Fruit fly (Drosophila melanogaster) whole organism, embryonic: ENCODE results near the gene IKKbeta.
A peak's percentile ranks its signal among the peaks of the same experiment; 100 is the strongest.

ENCODE experiments used
- CG10462 ChIP-seq: fragments of 200-800 bp; sonication (Bioruptor generic); optimal IDR thresholded peaks from 2 replicates; lab custom pipeline; 2016; ENCODE audit warnings: missing biosample characterization, missing genetic modification characterization
- CG11560 ChIP-seq: fragments of 200-800 bp; sonication (Bioruptor generic); IDR thresholded peaks from 3 replicates; pipeline ENCODE4 v1.3.6; 2022; ENCODE audit warnings: missing biosample characterization, missing genetic modification characterization
- CG12071 ChIP-seq: fragments of 200-800 bp; sonication (Bioruptor generic); optimal IDR thresholded peaks from 3 replicates; lab custom pipeline; 2018; ENCODE audit warnings: missing biosample characterization, mild to moderate bottlenecking, missing genetic modification characterization
- CG14667 ChIP-seq: fragments of 200-800 bp; sonication (Bioruptor generic); IDR thresholded peaks from 2 replicates; pipeline ENCODE4 v1.3.6; 2022; ENCODE audit warnings: missing biosample characterization, missing genetic modification characterization
- CG15479 ChIP-seq: fragments of 200-800 bp; sonication (Bioruptor generic); optimal IDR thresholded peaks from 3 replicates; lab custom pipeline; 2019; ENCODE audit warnings: missing biosample characterization, mild to moderate bottlenecking, missing genetic modification characterization, moderate library complexity
- CG17359 ChIP-seq: fragments of 200-800 bp; sonication (Bioruptor generic); optimal IDR thresholded peaks from 3 replicates; lab custom pipeline; 2018; ENCODE audit warnings: missing biosample characterization, mild to moderate bottlenecking, missing genetic modification characterization, moderate library complexity
- CG1832 ChIP-seq: fragments of 200-800 bp; sonication (Bioruptor generic); optimal IDR thresholded peaks from 2 replicates; lab custom pipeline; 2017; ENCODE audit warnings: missing biosample characterization, mild to moderate bottlenecking, missing genetic modification characterization, inconsistent platforms
- CG2129 ChIP-seq: fragments of 200-800 bp; sonication (Bioruptor generic); IDR thresholded peaks from 2 replicates; pipeline ENCODE4 v1.3.6; 2022; ENCODE audit warnings: missing biosample characterization, missing genetic modification characterization; ENCODE audit not compliant: partially characterized antibody
- CG2199 ChIP-seq: fragments of 200-800 bp; sonication (Bioruptor generic); IDR thresholded peaks from 3 replicates; pipeline ENCODE4 v1.3.6; 2022; ENCODE audit warnings: missing biosample characterization, missing genetic modification characterization
- CG34376 ChIP-seq: fragments of 200-800 bp; sonication (Bioruptor generic); optimal IDR thresholded peaks from 2 replicates; lab custom pipeline; 2018; ENCODE audit warnings: missing biosample characterization, mild to moderate bottlenecking, missing genetic modification characterization
- CG4424 ChIP-seq: fragments of 200-800 bp; sonication (Bioruptor generic); optimal IDR thresholded peaks from 3 replicates; lab custom pipeline; 2016; ENCODE audit warnings: missing biosample characterization, missing genetic modification characterization
- CG7357 ChIP-seq: fragments of 200-800 bp; sonication (Bioruptor generic); IDR thresholded peaks from 3 replicates; pipeline ENCODE4 v1.3.6; 2022; ENCODE audit warnings: missing biosample characterization, missing genetic modification characterization
- CG7372 ChIP-seq: fragments of 200-800 bp; sonication (Bioruptor generic); IDR thresholded peaks from 2 replicates; pipeline ENCODE4 v1.3.6; 2022; ENCODE audit warnings: missing biosample characterization, missing genetic modification characterization
- CG7928 ChIP-seq: fragments of 200-800 bp; sonication (Bioruptor generic); optimal IDR thresholded peaks from 2 replicates; lab custom pipeline; 2017; ENCODE audit warnings: missing biosample characterization, mild to moderate bottlenecking, missing genetic modification characterization
- CHES-1-like ChIP-seq: fragments of 200-800 bp; sonication (Bioruptor generic); optimal IDR thresholded peaks from 2 replicates; lab custom pipeline; 2016; ENCODE audit warnings: missing biosample characterization, missing genetic modification characterization
- D ChIP-seq, 2 experiments: fragments of 200-800 bp in 1 of 2; fragments of >200 bp in 1 of 2; sonication (Bioruptor generic) in 1 of 2; optimal IDR thresholded peaks; 2 replicates in 1 of 2; 3 replicates in 1 of 2; lab custom pipeline; 2017; ENCODE audit warnings: mild to moderate bottlenecking in 1 of 2, missing biosample characterization in 1 of 2, missing genetic modification characterization in 1 of 2, missing genetic modification reagents in 1 of 2
- Deaf1 ChIP-seq: fragments of 200-800 bp; optimal IDR thresholded peaks from 3 replicates; lab custom pipeline; 2019; ENCODE audit warnings: missing biosample characterization, mild to moderate bottlenecking, missing genetic modification characterization, moderate library complexity
- Dfd ChIP-seq, 2 experiments: fragments of >200 bp; optimal IDR thresholded peaks; 2 replicates each; lab custom pipeline; 2017; ENCODE audit warnings: missing biosample characterization in 2 of 2, missing genetic modification characterization in 2 of 2
- ERR ChIP-seq: fragments of 200-800 bp; sonication (Bioruptor generic); optimal IDR thresholded peaks from 2 replicates; lab custom pipeline; 2016; ENCODE audit warnings: missing biosample characterization, missing genetic modification characterization
- Ets65A ChIP-seq: fragments of 200-800 bp; sonication (Bioruptor generic); peaks from one replicate; lab custom pipeline; 2016; ENCODE audit warnings: missing biosample characterization, missing genetic modification characterization
- GATAe ChIP-seq: fragments of 200-800 bp; sonication (Bioruptor generic); conservative IDR thresholded peaks from 2 replicates; pipeline ENCODE4 v1.3.6; 2022; ENCODE audit warnings: missing biosample characterization, missing genetic modification characterization
- Hey ChIP-seq: fragments of 200-800 bp; sonication (Bioruptor generic); optimal IDR thresholded peaks from 3 replicates; lab custom pipeline; 2018; ENCODE audit warnings: missing biosample characterization, mild to moderate bottlenecking, missing genetic modification characterization
- Hmr ChIP-seq: fragments of 200-800 bp; sonication (Bioruptor generic); optimal IDR thresholded peaks from 3 replicates; lab custom pipeline; 2017; ENCODE audit warnings: mild to moderate bottlenecking, missing biosample characterization, missing genetic modification reagents, missing genetic modification characterization
- Hmx ChIP-seq: fragments of 200-800 bp; sonication (Bioruptor generic); optimal IDR thresholded peaks from 2 replicates; lab custom pipeline; 2016; ENCODE audit warnings: missing biosample characterization, missing genetic modification characterization
- Hr78 ChIP-seq, 2 experiments: fragments of 200-800 bp in 1 of 2; fragments of >200 bp in 1 of 2; sonication (Bioruptor generic) in 1 of 2; optimal IDR thresholded peaks; 2 replicates each; lab custom pipeline; 2017 to 2019; ENCODE audit warnings: missing biosample characterization in 2 of 2, missing genetic modification characterization in 2 of 2, mild to moderate bottlenecking in 1 of 2, moderate library complexity in 1 of 2
- Med ChIP-seq: fragments of 200-800 bp; sonication (Bioruptor generic); peaks from one replicate; lab custom pipeline; 2016; ENCODE audit warnings: missing biosample characterization, missing genetic modification characterization, mild to moderate bottlenecking, inconsistent platforms, moderate library complexity
- Nf-YB ChIP-seq: fragments of 200-800 bp; sonication (Bioruptor generic); optimal IDR thresholded peaks from 3 replicates; lab custom pipeline; 2019; ENCODE audit warnings: missing biosample characterization, mild to moderate bottlenecking, missing genetic modification characterization, moderate library complexity
- Nf-YC ChIP-seq: fragments of 200-800 bp; optimal IDR thresholded peaks from 3 replicates; lab custom pipeline; 2019; ENCODE audit warnings: missing biosample characterization, mild to moderate bottlenecking, missing genetic modification characterization, moderate library complexity
- Sox102F ChIP-seq: fragments of 200-800 bp; sonication (Bioruptor generic); optimal IDR thresholded peaks from 2 replicates; lab custom pipeline; 2018; ENCODE audit warnings: missing biosample characterization, mild to moderate bottlenecking, missing genetic modification characterization, moderate library complexity
- crol ChIP-seq: fragments of 200-800 bp; sonication (Bioruptor generic); IDR thresholded peaks from 2 replicates; pipeline ENCODE4 v1.3.6; 2022; ENCODE audit warnings: missing biosample characterization, missing genetic modification characterization
- cwo ChIP-seq: fragments of 200-800 bp; sonication (Bioruptor generic); optimal IDR thresholded peaks from 3 replicates; lab custom pipeline; 2017; ENCODE audit warnings: missing biosample characterization, missing genetic modification characterization, mild to moderate bottlenecking, moderate library complexity, missing genetic modification reagents
- da ChIP-seq: fragments of 200-800 bp; sonication (Bioruptor generic); optimal IDR thresholded peaks from 2 replicates; lab custom pipeline; 2016; ENCODE audit warnings: missing biosample characterization, missing genetic modification characterization
- dysf ChIP-seq: fragments of 200-800 bp; sonication (Bioruptor generic); IDR thresholded peaks from 3 replicates; pipeline ENCODE4 v1.3.6; 2022; ENCODE audit warnings: missing biosample characterization, missing genetic modification characterization
- fd96Cb ChIP-seq: fragments of 200-800 bp; sonication (Bioruptor generic); optimal IDR thresholded peaks from 2 replicates; lab custom pipeline; 2018; ENCODE audit warnings: missing biosample characterization, mild to moderate bottlenecking, missing genetic modification characterization, moderate library complexity
- gcm ChIP-seq: fragments of 200-800 bp; sonication (Bioruptor generic); optimal IDR thresholded peaks from 2 replicates; lab custom pipeline; 2019; ENCODE audit warnings: missing biosample characterization, mild to moderate bottlenecking, missing genetic modification characterization, moderate library complexity
- gcm2 ChIP-seq: fragments of 200-800 bp; sonication (Bioruptor generic); optimal IDR thresholded peaks from 2 replicates; lab custom pipeline; 2016; ENCODE audit warnings: missing biosample characterization, missing genetic modification characterization
- grn ChIP-seq: fragments of 200-800 bp; sonication (Bioruptor generic); optimal IDR thresholded peaks from 3 replicates; lab custom pipeline; 2017; ENCODE audit warnings: missing biosample characterization, missing genetic modification characterization
- mirr ChIP-seq: fragments of 200-800 bp; sonication (Bioruptor generic); optimal IDR thresholded peaks from 3 replicates; lab custom pipeline; 2018; ENCODE audit warnings: missing biosample characterization, mild to moderate bottlenecking, missing genetic modification characterization
- mld ChIP-seq: fragments of 200-800 bp; sonication (Bioruptor generic); IDR thresholded peaks from 3 replicates; pipeline ENCODE4 v1.3.6; 2022; ENCODE audit warnings: missing biosample characterization, missing genetic modification characterization; ENCODE audit not compliant: partially characterized antibody
- row ChIP-seq: fragments of 200-800 bp; sonication (Bioruptor generic); IDR thresholded peaks from 3 replicates; pipeline ENCODE4 v1.3.6; 2022; ENCODE audit warnings: missing biosample characterization, missing genetic modification characterization
- schlank ChIP-seq: fragments of 200-800 bp; sonication (Bioruptor generic); optimal IDR thresholded peaks from 2 replicates; lab custom pipeline; 2018; ENCODE audit warnings: missing biosample characterization, mild to moderate bottlenecking, missing genetic modification characterization
- scrt ChIP-seq: fragments of 200-800 bp; sonication (Bioruptor generic); optimal IDR thresholded peaks from 2 replicates; lab custom pipeline; 2018; ENCODE audit warnings: missing biosample characterization, mild to moderate bottlenecking, missing genetic modification characterization, moderate library complexity
- seq ChIP-seq: fragments of 200-800 bp; sonication (Bioruptor generic); IDR thresholded peaks from 2 replicates; pipeline ENCODE4 v1.3.6; 2022; ENCODE audit warnings: missing biosample characterization, missing genetic modification characterization
- sisA ChIP-seq: fragments of 200-800 bp; sonication (Bioruptor generic); IDR thresholded peaks from 2 replicates; pipeline ENCODE4 v1.3.6; 2022; ENCODE audit warnings: missing biosample characterization, missing genetic modification characterization
- sug ChIP-seq: fragments of 200-800 bp; optimal IDR thresholded peaks from 2 replicates; lab custom pipeline; 2019; ENCODE audit warnings: missing biosample characterization, mild to moderate bottlenecking, missing genetic modification characterization, moderate library complexity
- zf30C ChIP-seq: fragments of 200-800 bp; sonication (Bioruptor generic); optimal IDR thresholded peaks from 3 replicates; lab custom pipeline; 2018; ENCODE audit warnings: missing biosample characterization, mild to moderate bottlenecking, missing genetic modification characterization

Gene IKKbeta

dm6 chr3R:16023627-16024026 lies 25.6 kb downstream of the IKKbeta start:
- TF ChIP-seq row (GFP tag; lab: Robert Waterston, UW) (0 out of 3 replicates have a peak, but pooled peaks have one; percentile 7), fd96Cb (tag; lab: Kevin White, UChicago) (no peak), da (no peak)
- TF ChIP-seq, all 482 proteins: peak for 1

dm6 chr3R:16022005-16022404 lies 27.2 kb downstream of the IKKbeta start:
- TF ChIP-seq Nf-YB (peak; percentile 61), dysf (GFP tag; lab: Robert Waterston, UW) (no peak), CG1832 (GFP tag; lab: Kevin White, UChicago) (peak; percentile 29), mld (GFP tag; lab: Robert Waterston, UW) (no peak), Nf-YC (tag; lab: Kevin White, UChicago) (peak; percentile 5), CG15479 (peak; percentile 55), Deaf1 (tag; lab: Kevin White, UChicago) (peak; percentile 40), crol (GFP tag; lab: Robert Waterston, UW) (peak; percentile 39; the same call in 1 of the 2 replicates)
- TF ChIP-seq, all 482 proteins: peak for 6

DNA sequence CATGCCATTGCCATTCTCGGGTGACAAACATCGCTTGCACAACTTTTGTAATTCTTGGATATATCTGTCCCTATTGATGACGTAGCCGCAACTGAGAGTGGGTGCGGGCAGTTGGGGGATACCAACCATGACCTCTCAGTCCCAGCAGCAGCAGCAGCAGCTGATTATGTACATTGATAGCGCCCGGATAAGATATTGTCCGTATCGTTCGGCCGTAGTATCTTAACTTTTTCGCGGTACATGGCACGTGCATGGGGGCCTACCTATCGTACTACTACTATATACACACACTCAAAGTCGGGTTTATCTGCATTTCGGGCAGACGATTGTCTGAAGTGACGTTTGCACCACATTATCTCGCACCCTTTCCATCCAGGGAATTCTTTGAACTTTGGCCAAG lies 34.6 kb downstream of the IKKbeta start:
- TF ChIP-seq mirr (GFP tag; lab: Kevin White, UChicago) = peak; percentile 60
- TF ChIP-seq CG12071 (GFP tag; lab: Kevin White, UChicago) = no peak
- TF ChIP-seq CG10462 (GFP tag; lab: Kevin White, UChicago) = no peak
- TF ChIP-seq Med (GFP tag; lab: Kevin White, UChicago) = peak; percentile 2
- peak; percentile 52 for TF ChIP-seq CG34376 (GFP tag; lab: Kevin White, UChicago)
- TF ChIP-seq gcm (GFP tag; lab: Kevin White, UChicago) = peak; percentile 6
- peak; percentile 90 for TF ChIP-seq cwo (GFP tag; lab: Kevin White, UChicago)
- TF ChIP-seq Hr78 (GFP tag; optimal IDR thresholded peaks at IDR 0.05; lab: Kevin White, UChicago) = peak in 1 of 2 experiments; percentile 1
- TF ChIP-seq CG7928 (GFP tag; lab: Kevin White, UChicago) = no peak
- TF ChIP-seq Hmr = no peak
- TF ChIP-seq Hey (tag; lab: Kevin White, UChicago) = peak; percentile 83
- TF ChIP-seq CG14667 (GFP tag; lab: Robert Waterston, UW) = no peak
- TF ChIP-seq sisA (GFP tag; lab: Robert Waterston, UW) = no peak
- no peak for TF ChIP-seq CG7372 (GFP tag; lab: Robert Waterston, UW)
- TF ChIP-seq GATAe (GFP tag; lab: Robert Waterston, UW) = peak; percentile 86
- TF ChIP-seq grn (GFP tag; lab: Kevin White, UChicago) = peak; percentile 77
- TF ChIP-seq CG11560 = no peak
- TF ChIP-seq schlank (tag; lab: Kevin White, UChicago) = no peak
- TF ChIP-seq CG7357 = 0 out of 3 replicates have a peak, but pooled peaks have one; percentile 19
- no peak for TF ChIP-seq D (optimal IDR thresholded peaks at IDR 0.05; lab: Kevin White, UChicago)
- no peak for TF ChIP-seq D (GFP tag; optimal IDR thresholded peaks at IDR 0.05; lab: Kevin White, UChicago)

dm6 chr3R:16013580-16013979 lies 35.6 kb downstream of the IKKbeta start:
- TF ChIP-seq CG2129 (GFP tag; lab: Robert Waterston, UW) = no peak
- no peak for TF ChIP-seq scrt (GFP tag; lab: Kevin White, UChicago)
- TF ChIP-seq Hmx (GFP tag; lab: Kevin White, UChicago) = no peak
- peak; percentile 90 for TF ChIP-seq Nf-YC (tag; lab: Kevin White, UChicago)
- no peak for TF ChIP-seq CG2199
- peak; percentile 38 for TF ChIP-seq Ets65A
- TF ChIP-seq sug (tag; lab: Kevin White, UChicago) = no peak
- no peak for TF ChIP-seq Dfd (GFP tag; optimal IDR thresholded peaks at IDR 0.05; lab: Kevin White, UChicago)
- no peak for TF ChIP-seq grn (GFP tag; lab: Kevin White, UChicago)
- no peak for TF ChIP-seq CG10462 (GFP tag; lab: Kevin White, UChicago)
- TF ChIP-seq zf30C = no peak
- no peak for TF ChIP-seq gcm2 (GFP tag; lab: Kevin White, UChicago)
- peak; percentile 58; the same call in 1 of the 2 replicates for TF ChIP-seq seq (GFP tag; lab: Robert Waterston, UW)
- no peak for TF ChIP-seq CG17359 (tag; lab: Kevin White, UChicago)
- TF ChIP-seq Sox102F = no peak
- no peak for TF ChIP-seq ERR (GFP tag; lab: Kevin White, UChicago)
- no peak for TF ChIP-seq CHES-1-like (GFP tag; lab: Kevin White, UChicago)
- no peak for TF ChIP-seq CG4424 (GFP tag; lab: Kevin White, UChicago)
